Fruit fly (Drosophila melanogaster): ENCODE measurements around the gene Dhfr.

dm6 chr3R:16504541-16504940 lies 23.6 kb downstream of the Dhfr start:
- TF ChIP-seq EcR (GFP tag; optimal IDR thresholded peaks at IDR 0.05) = no peak
- TF ChIP-seq pan (optimal IDR thresholded peaks at IDR 0.05) = no peak

Data from whole organism.